Worm (Caenorhabditis elegans) whole organism, early embryonic: ENCODE measurements around the gene cdk-11.1.

Source experiments
- B0310.2 ChIP-seq: sonication (generic microtip); optimal IDR thresholded peaks from 2 replicates; lab custom pipeline; 2016; ENCODE audit warnings: mild to moderate bottlenecking, missing genetic modification characterization, missing compliant biosample characterization
- F13C5.2 ChIP-seq: sonication (generic microtip); optimal IDR thresholded peaks from 2 replicates; lab custom pipeline; 2017; ENCODE audit warnings: mild to moderate bottlenecking, missing genetic modification characterization, inconsistent platforms, missing compliant biosample characterization
- aly-1 ChIP-seq: sonication (generic microtip); optimal IDR thresholded peaks from 2 replicates; lab custom pipeline; 2016; ENCODE audit warnings: missing genetic modification characterization, missing compliant biosample characterization
- ama-1 ChIP-seq: fragments of 150-350 bp; optimal IDR thresholded peaks from 2 replicates; lab custom pipeline; 2014
- ceh-13 ChIP-seq: fragments of 200-800 bp; sonication (Bioruptor generic); optimal IDR thresholded peaks from 2 replicates; lab custom pipeline; 2018; ENCODE audit warnings: mild to moderate bottlenecking, missing genetic modification characterization, missing compliant biosample characterization
- ceh-36 ChIP-seq: sonication (generic microtip); optimal IDR thresholded peaks from 2 replicates; lab custom pipeline; 2016; ENCODE audit warnings: missing genetic modification characterization, inconsistent platforms, missing compliant biosample characterization
- ets-7 ChIP-seq: sonication (generic microtip); optimal IDR thresholded peaks from 2 replicates; lab custom pipeline; 2016; ENCODE audit warnings: missing genotype, missing genetic modification characterization, missing compliant biosample characterization
- flt-1 ChIP-seq: fragments of 200-800 bp; sonication (Bioruptor generic); IDR thresholded peaks from 2 replicates; pipeline ENCODE4 v1.3.6; 2022; ENCODE audit warnings: missing genetic modification characterization, missing compliant biosample characterization
- hmbx-1 ChIP-seq: sonication (generic microtip); optimal IDR thresholded peaks from 2 replicates; lab custom pipeline; 2016; ENCODE audit warnings: mild to moderate bottlenecking, missing genetic modification characterization, missing compliant biosample characterization
- hmg-4 ChIP-seq: fragments of 200-800 bp; sonication (Bioruptor generic); optimal IDR thresholded peaks from 2 replicates; lab custom pipeline; 2018; ENCODE audit warnings: mild to moderate bottlenecking, missing genetic modification characterization, missing compliant biosample characterization
- hnd-1 ChIP-seq: sonication (generic microtip); optimal IDR thresholded peaks from 2 replicates; lab custom pipeline; 2016; ENCODE audit warnings: missing genetic modification characterization, missing compliant biosample characterization
- pes-1 ChIP-seq: fragments of 200-800 bp; sonication (Bioruptor generic); IDR thresholded peaks from 2 replicates; pipeline ENCODE4 v1.3.6; 2022; ENCODE audit warnings: missing genetic modification reagents, missing genetic modification characterization, missing compliant biosample characterization
- scrt-1 ChIP-seq: fragments of 200-800 bp; sonication (Bioruptor generic); IDR thresholded peaks from 2 replicates; pipeline ENCODE4 v1.3.6; 2022; ENCODE audit warnings: missing genetic modification characterization, missing compliant biosample characterization
- sea-1 ChIP-seq: fragments of 200-800 bp; sonication (Bioruptor generic); conservative IDR thresholded peaks from 2 replicates; pipeline ENCODE4 v1.3.6; 2022; ENCODE audit warnings: missing genetic modification characterization, missing compliant biosample characterization
- tbx-11 ChIP-seq: fragments of 200-800 bp; sonication (Bioruptor generic); IDR thresholded peaks from 2 replicates; pipeline ENCODE4 v1.3.6; 2022; ENCODE audit warnings: missing genetic modification characterization, missing compliant biosample characterization
- tbx-37 ChIP-seq: fragments of 200-800 bp; sonication (Bioruptor generic); conservative IDR thresholded peaks from 2 replicates; pipeline ENCODE4 v1.3.6; 2022; ENCODE audit warnings: missing genetic modification reagents, missing genetic modification characterization, missing compliant biosample characterization
- tra-4 ChIP-seq: sonication (generic microtip); optimal IDR thresholded peaks from 2 replicates; lab custom pipeline; 2017; ENCODE audit warnings: missing genetic modification characterization, missing compliant biosample characterization

Gene cdk-11.1

ce11 chrII:7682488-7682887 is 16.5 kb upstream of the cdk-11.1 start:
- no peak for TF ChIP-seq tra-4
- no peak for TF ChIP-seq tbx-37 (GFP tag; lab: Robert Waterston, UW)
- TF ChIP-seq aly-1 (tag; lab: Kevin White, UChicago), result no peak

ce11 chrII:7684589-7684988 is 14.4 kb upstream of the cdk-11.1 start, which contains the start of gene F18A1.1:
F18A1.1 (plus strand) TSS chrII:7684889.
- no peak for TF ChIP-seq sea-1 (GFP tag; lab: Robert Waterston, UW)
- TF ChIP-seq tra-4, result no peak
- TF ChIP-seq hnd-1 (tag; lab: Kevin White, UChicago), result no peak
- TF ChIP-seq ceh-13 (GFP tag; lab: Kevin White, UChicago), result no peak
- TF ChIP-seq flt-1, result no peak
- TF ChIP-seq ceh-36 (tag; lab: Kevin White, UChicago), result no peak
- no peak for TF ChIP-seq hmg-4
- no peak for TF ChIP-seq B0310.2 (tag; lab: Kevin White, UChicago)
- TF ChIP-seq pes-1 (GFP tag; lab: Robert Waterston, UW), result no peak
- TF ChIP-seq scrt-1 (GFP tag; lab: Robert Waterston, UW), result no peak
- TF ChIP-seq ama-1 (lab: Kevin White, UChicago), result no peak
- TF ChIP-seq tbx-37 (GFP tag; lab: Robert Waterston, UW), result no peak
- TF ChIP-seq hmbx-1 (tag; lab: Kevin White, UChicago), result no peak
- no peak for TF ChIP-seq F13C5.2 (tag; lab: Kevin White, UChicago)
- no peak for TF ChIP-seq tbx-11 (GFP tag; lab: Robert Waterston, UW)
- no peak for TF ChIP-seq aly-1 (tag; lab: Kevin White, UChicago)

- TF ChIP-seq B0310.2 (tag; lab: Kevin White, UChicago), result no peak
- no peak for TF ChIP-seq hnd-1 (tag; lab: Kevin White, UChicago)
- TF ChIP-seq hmbx-1 (tag; lab: Kevin White, UChicago), result no peak
- TF ChIP-seq F13C5.2 (tag; lab: Kevin White, UChicago), result no peak
- TF ChIP-seq scrt-1 (GFP tag; lab: Robert Waterston, UW), result no peak
- no peak for TF ChIP-seq ceh-36 (tag; lab: Kevin White, UChicago)
Measured at ce11 chrII:7690384-7690783, 8.7 kb upstream of the cdk-11.1 start, which contains the start of gene pid-1. pid-1 (minus strand) TSS chrII:7690556.

ce11 chrII:7693929-7694328 is 5.1 kb upstream of the cdk-11.1 start, which contains the start of gene nhx-2:
nhx-2 (minus strand) TSS chrII:7693957.
- no peak for TF ChIP-seq hmg-4
- TF ChIP-seq ama-1 (lab: Kevin White, UChicago), result no peak
- TF ChIP-seq ceh-13 (GFP tag; lab: Kevin White, UChicago), result no peak
- TF ChIP-seq tbx-37 (GFP tag; lab: Robert Waterston, UW), result no peak
- TF ChIP-seq pes-1 (GFP tag; lab: Robert Waterston, UW), result no peak
- TF ChIP-seq scrt-1 (GFP tag; lab: Robert Waterston, UW), result no peak

ce11 chrII:7694745-7695144 is 4.3 kb upstream of the cdk-11.1 start:
- TF ChIP-seq pes-1 (GFP tag; lab: Robert Waterston, UW) (no peak), hmbx-1 (tag; lab: Kevin White, UChicago) (no peak), ama-1 (lab: Kevin White, UChicago) (no peak), sea-1 (GFP tag; lab: Robert Waterston, UW) (no peak)

ce11 chrII:7695636-7696035 is 3.4 kb upstream of the cdk-11.1 start:
- no peak for TF ChIP-seq sea-1 (GFP tag; lab: Robert Waterston, UW)
- TF ChIP-seq aly-1 (tag; lab: Kevin White, UChicago), result no peak
- TF ChIP-seq ceh-36 (tag; lab: Kevin White, UChicago), result no peak
- TF ChIP-seq tbx-11 (GFP tag; lab: Robert Waterston, UW), result no peak
- TF ChIP-seq tra-4, result no peak
- TF ChIP-seq ama-1 (lab: Kevin White, UChicago), result no peak

ce11 chrII:7697156-7697555 is 1.9 kb upstream of the cdk-11.1 start:
- no peak for TF ChIP-seq B0310.2 (tag; lab: Kevin White, UChicago)
- no peak for TF ChIP-seq aly-1 (tag; lab: Kevin White, UChicago)
- no peak for TF ChIP-seq hmbx-1 (tag; lab: Kevin White, UChicago)
- TF ChIP-seq tbx-11 (GFP tag; lab: Robert Waterston, UW), result no peak
- no peak for TF ChIP-seq ama-1 (lab: Kevin White, UChicago)
- no peak for TF ChIP-seq pes-1 (GFP tag; lab: Robert Waterston, UW)
- TF ChIP-seq ceh-36 (tag; lab: Kevin White, UChicago), result no peak
- no peak for TF ChIP-seq hmg-4
- no peak for TF ChIP-seq hnd-1 (tag; lab: Kevin White, UChicago)
- TF ChIP-seq flt-1, result no peak
- TF ChIP-seq F13C5.2 (tag; lab: Kevin White, UChicago), result no peak
- no peak for TF ChIP-seq scrt-1 (GFP tag; lab: Robert Waterston, UW)
- TF ChIP-seq ceh-13 (GFP tag; lab: Kevin White, UChicago), result no peak

- no peak for TF ChIP-seq flt-1
- no peak for TF ChIP-seq tbx-11 (GFP tag; lab: Robert Waterston, UW)
- TF ChIP-seq scrt-1 (GFP tag; lab: Robert Waterston, UW), result no peak
- no peak for TF ChIP-seq hnd-1 (tag; lab: Kevin White, UChicago)
- TF ChIP-seq tra-4, result no peak
- no peak for TF ChIP-seq sea-1 (GFP tag; lab: Robert Waterston, UW)
- no peak for TF ChIP-seq B0310.2 (tag; lab: Kevin White, UChicago)
- no peak for TF ChIP-seq pes-1 (GFP tag; lab: Robert Waterston, UW)
- TF ChIP-seq tbx-37 (GFP tag; lab: Robert Waterston, UW), result no peak
- no peak for TF ChIP-seq ets-7 (tag; lab: Kevin White, UChicago)
- no peak for TF ChIP-seq hmg-4
- no peak for TF ChIP-seq ceh-36 (tag; lab: Kevin White, UChicago)
- no peak for TF ChIP-seq ama-1 (lab: Kevin White, UChicago)
- TF ChIP-seq aly-1 (tag; lab: Kevin White, UChicago), result no peak
- no peak for TF ChIP-seq F13C5.2 (tag; lab: Kevin White, UChicago)
Measured at ce11 chrII:7698406-7698805, 629 bp upstream of the cdk-11.1 start, which contains the start of gene B0495.5. B0495.5 (minus strand) TSS chrII:7698506.
